Worm (Caenorhabditis elegans) whole organism, L4 larva: ENCODE measurements around the gene M03B6.1.

Source experiments
- F10B5.3 ChIP-seq: sonication (generic microtip); optimal IDR thresholded peaks from 2 replicates; lab custom pipeline; 2016; ENCODE audit warnings: mild to moderate bottlenecking, missing genetic modification characterization, missing compliant biosample characterization
- F44E2.7 ChIP-seq: fragments of 200-800 bp; sonication (Bioruptor generic); IDR thresholded peaks from 2 replicates; pipeline ENCODE4 v2.1.2; 2022; ENCODE audit warnings: missing genetic modification characterization, missing compliant biosample characterization
- Y105C5A.15 ChIP-seq: fragments of 200-800 bp; sonication (Bioruptor generic); IDR thresholded peaks from 2 replicates; pipeline ENCODE4 v1.3.6; 2022; ENCODE audit warnings: missing genetic modification characterization, missing compliant biosample characterization
- arid-1 ChIP-seq: fragments of 200-800 bp; sonication (Bioruptor generic); conservative IDR thresholded peaks from 2 replicates; pipeline ENCODE4 v1.3.6; 2022; ENCODE audit warnings: missing genetic modification reagents, missing genetic modification characterization, missing compliant biosample characterization
- dmd-6 ChIP-seq: fragments of 200-800 bp; sonication (Bioruptor generic); IDR thresholded peaks from 2 replicates; pipeline ENCODE4 v1.3.6; 2022; ENCODE audit warnings: missing genetic modification reagents, missing genetic modification characterization, missing compliant biosample characterization
- dmd-8 ChIP-seq: fragments of 200-800 bp; sonication (Bioruptor generic); IDR thresholded peaks from 2 replicates; pipeline ENCODE4 v1.3.6; 2022; ENCODE audit warnings: missing genetic modification characterization, missing compliant biosample characterization
- madf-5 ChIP-seq, 2 experiments: fragments of 200-800 bp; sonication (Bioruptor generic); IDR thresholded peaks; 2 replicates each; pipeline ENCODE4 v1.3.6; 2022; ENCODE audit warnings: missing compliant biosample characterization in 2 of 2, missing genetic modification characterization in 2 of 2
- nhr-28 ChIP-seq: fragments of 150-350 bp; optimal IDR thresholded peaks from 2 replicates; lab custom pipeline; 2014; ENCODE audit warnings: missing biosample characterization, missing genetic modification characterization
- nhr-42 ChIP-seq: fragments of 200-800 bp; sonication (Bioruptor generic); IDR thresholded peaks from 2 replicates; pipeline ENCODE4 v1.3.6; 2022; ENCODE audit warnings: missing genetic modification characterization, missing compliant biosample characterization
- pqm-1 ChIP-seq: sonication (generic microtip); optimal IDR thresholded peaks from 2 replicates; lab custom pipeline; 2017; ENCODE audit warnings: missing biosample characterization, missing genetic modification characterization
- zip-11 ChIP-seq: fragments of 200-800 bp; sonication (Bioruptor generic); IDR thresholded peaks from 2 replicates; pipeline ENCODE4 v1.3.6; 2022; ENCODE audit warnings: missing genetic modification characterization, missing compliant biosample characterization

The M03B6.1 gene

DNA sequence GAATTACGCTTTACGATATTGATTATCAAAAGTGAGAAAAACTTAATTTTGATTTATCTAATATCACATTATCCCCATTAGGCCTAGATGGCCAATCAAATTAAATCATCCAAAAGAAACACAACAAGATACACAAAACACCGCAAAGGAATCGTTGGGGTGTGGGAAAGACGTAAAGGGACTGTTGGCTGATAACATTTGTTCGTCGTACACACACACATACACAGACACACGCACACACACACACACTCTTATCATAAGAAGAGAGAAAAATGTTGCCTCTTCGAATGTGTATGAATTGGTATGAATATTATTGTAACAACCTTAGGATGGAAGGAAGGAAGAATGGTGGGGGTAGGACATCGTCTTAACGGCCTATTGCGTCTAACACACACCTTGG is 43.7 kb downstream of the M03B6.1 start (continued):
- TF ChIP-seq pqm-1: peak; percentile 88
- TF ChIP-seq Y105C5A.15: no peak
- no peak for TF ChIP-seq nhr-42 (GFP tag; lab: Robert Waterston, UW)
- TF ChIP-seq madf-5 (GFP tag; IDR thresholded peaks at IDR 0.05; lab: Robert Waterston, UW): no peak
- peak; percentile 95 for TF ChIP-seq nhr-28
- no peak for TF ChIP-seq arid-1
- TF ChIP-seq zip-11: no peak
- TF ChIP-seq, all 104 proteins: peak for 14

DNA sequence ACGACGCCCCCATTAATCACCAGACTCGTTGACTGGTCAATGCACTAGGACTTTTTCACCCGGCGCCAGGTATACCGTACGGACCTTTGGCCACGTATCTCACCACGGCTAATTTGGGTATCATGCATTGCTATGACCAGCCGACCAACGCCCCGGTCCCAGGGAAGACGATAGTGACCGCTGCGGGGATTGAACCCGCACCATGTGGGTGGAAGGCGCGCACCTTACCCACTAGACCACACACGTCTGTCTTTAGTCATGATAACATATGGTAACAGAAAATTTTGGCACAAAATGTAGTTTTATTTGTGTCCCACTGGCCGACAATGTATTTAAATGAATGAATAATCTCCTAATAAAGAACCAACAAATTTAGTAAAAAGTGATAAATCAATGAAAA is 44.8 kb downstream of the M03B6.1 start:
- no peak for TF ChIP-seq F10B5.3 (tag; lab: Kevin White, UChicago)
- 0 out of 2 replicates have a peak, but pooled peaks have one; percentile 42 for TF ChIP-seq arid-1
- TF ChIP-seq F44E2.7 (GFP tag; lab: Robert Waterston, UW): 0 out of 2 replicates have a peak, but pooled peaks have one; percentile 22
- no peak for TF ChIP-seq Y105C5A.15
- peak; percentile 47; the same call in 1 of the 2 replicates for TF ChIP-seq dmd-8
- 0 out of 2 replicates have a peak, but pooled peaks have one; percentile 10 for TF ChIP-seq dmd-6 (GFP tag; lab: Robert Waterston, UW)
